Fruit fly (Drosophila melanogaster) whole organism, embryonic: Measurements from ENCODE around the gene CG8206.

Source experiments
- Adf1 ChIP-seq: fragments of 200-800 bp; sonication (Bioruptor generic); IDR thresholded peaks from 2 replicates; pipeline ENCODE4 v1.3.6; 2022; ENCODE audit warnings: missing biosample characterization, missing genetic modification characterization
- CG10543 ChIP-seq: fragments of 200-800 bp; sonication (Bioruptor generic); optimal IDR thresholded peaks from 3 replicates; lab custom pipeline; 2017; ENCODE audit warnings: missing biosample characterization, mild to moderate bottlenecking, missing genetic modification characterization, moderate library complexity
- CG10565 ChIP-seq: fragments of 200-800 bp; sonication (Bioruptor generic); optimal IDR thresholded peaks from 3 replicates; lab custom pipeline; 2016; ENCODE audit warnings: missing biosample characterization, mild to moderate bottlenecking, missing genetic modification characterization
- CG11093 ChIP-seq: fragments of 200-800 bp; sonication (Bioruptor generic); IDR thresholded peaks from 3 replicates; pipeline ENCODE4 v1.3.6; 2022; ENCODE audit warnings: missing biosample characterization, missing genetic modification characterization
- CG11723 ChIP-seq: fragments of 200-800 bp; sonication (Bioruptor generic); optimal IDR thresholded peaks from 2 replicates; lab custom pipeline; 2017; ENCODE audit warnings: missing biosample characterization, mild to moderate bottlenecking, missing genetic modification characterization
- CG14014 ChIP-seq: fragments of 200-800 bp; sonication (Bioruptor generic); IDR thresholded peaks from 2 replicates; pipeline ENCODE4 v1.3.6; 2022; ENCODE audit warnings: missing biosample characterization, missing genetic modification characterization
- CG17829 ChIP-seq: fragments of 200-800 bp; optimal IDR thresholded peaks from 2 replicates; lab custom pipeline; 2019; ENCODE audit warnings: missing biosample characterization, mild to moderate bottlenecking, missing genetic modification characterization, moderate library complexity
- CG1792 ChIP-seq: fragments of 200-800 bp; sonication (Bioruptor generic); optimal IDR thresholded peaks from 2 replicates; lab custom pipeline; 2016; ENCODE audit warnings: missing biosample characterization, missing genetic modification characterization
- CG2120 ChIP-seq: fragments of 200-800 bp; sonication (Bioruptor generic); optimal IDR thresholded peaks from 3 replicates; lab custom pipeline; 2016; ENCODE audit warnings: missing biosample characterization, missing genetic modification characterization
- CG2129 ChIP-seq: fragments of 200-800 bp; sonication (Bioruptor generic); IDR thresholded peaks from 2 replicates; pipeline ENCODE4 v1.3.6; 2022; ENCODE audit warnings: missing biosample characterization, missing genetic modification characterization; ENCODE audit not compliant: partially characterized antibody
- CG2202 ChIP-seq: fragments of 200-800 bp; sonication (Bioruptor generic); optimal IDR thresholded peaks from 2 replicates; lab custom pipeline; 2018; ENCODE audit warnings: missing biosample characterization, mild to moderate bottlenecking, missing genetic modification characterization
- CG2875 ChIP-seq: fragments of 200-800 bp; sonication (Bioruptor generic); optimal IDR thresholded peaks from 2 replicates; lab custom pipeline; 2017; ENCODE audit warnings: missing biosample characterization, mild to moderate bottlenecking, missing genetic modification characterization, missing genetic modification reagents
- CG32532 ChIP-seq: fragments of 200-800 bp; sonication (Bioruptor generic); IDR thresholded peaks from 2 replicates; pipeline ENCODE4 v1.3.6; 2022; ENCODE audit warnings: missing biosample characterization, missing genetic modification characterization
- CG33557 ChIP-seq: fragments of 200-800 bp; sonication (Bioruptor generic); optimal IDR thresholded peaks from 2 replicates; lab custom pipeline; 2019; ENCODE audit warnings: missing biosample characterization, mild to moderate bottlenecking, missing genetic modification characterization, moderate library complexity
- CG4360 ChIP-seq: fragments of 200-800 bp; sonication (Bioruptor generic); IDR thresholded peaks from 2 replicates; pipeline ENCODE4 v1.3.6; 2022; ENCODE audit warnings: missing biosample characterization, missing genetic modification characterization
- CG6254 ChIP-seq: fragments of 200-800 bp; sonication (Bioruptor generic); optimal IDR thresholded peaks from 3 replicates; lab custom pipeline; 2017; ENCODE audit warnings: mild to moderate bottlenecking, missing biosample characterization, missing genetic modification reagents, missing genetic modification characterization
- CG6272 ChIP-seq: fragments of 200-800 bp; sonication (Bioruptor generic); IDR thresholded peaks from 2 replicates; pipeline ENCODE4 v1.3.6; 2022; ENCODE audit warnings: missing biosample characterization, missing genetic modification characterization
- CG7839 ChIP-seq: fragments of 200-800 bp; sonication (Bioruptor generic); optimal IDR thresholded peaks from 3 replicates; lab custom pipeline; 2018; ENCODE audit warnings: missing biosample characterization, mild to moderate bottlenecking, missing genetic modification characterization, moderate library complexity
- CG9727 ChIP-seq: fragments of 200-800 bp; sonication (Bioruptor generic); optimal IDR thresholded peaks from 3 replicates; lab custom pipeline; 2017; ENCODE audit warnings: missing biosample characterization, mild to moderate bottlenecking, missing genetic modification characterization
- CrebB ChIP-seq: fragments of 200-800 bp; sonication (Bioruptor generic); optimal IDR thresholded peaks from 3 replicates; lab custom pipeline; 2018; ENCODE audit warnings: missing biosample characterization, mild to moderate bottlenecking, missing genetic modification characterization
- D ChIP-seq, 2 experiments: fragments of 200-800 bp in 1 of 2; fragments of >200 bp in 1 of 2; sonication (Bioruptor generic) in 1 of 2; optimal IDR thresholded peaks; 2 replicates in 1 of 2; 3 replicates in 1 of 2; lab custom pipeline; 2017; ENCODE audit warnings: mild to moderate bottlenecking in 1 of 2, missing biosample characterization in 1 of 2, missing genetic modification characterization in 1 of 2, missing genetic modification reagents in 1 of 2
- D19A ChIP-seq: fragments of 200-800 bp; optimal IDR thresholded peaks from 3 replicates; lab custom pipeline; 2019; ENCODE audit warnings: missing biosample characterization, mild to moderate bottlenecking, missing genetic modification characterization, moderate library complexity
- Dp ChIP-seq: fragments of 200-800 bp; sonication (Bioruptor generic); optimal IDR thresholded peaks from 2 replicates; lab custom pipeline; 2018; ENCODE audit warnings: missing biosample characterization, mild to moderate bottlenecking, missing genetic modification characterization, moderate library complexity
- Dref ChIP-seq: fragments of 200-800 bp; sonication (Bioruptor generic); IDR thresholded peaks from 2 replicates; pipeline ENCODE4 v1.3.6; 2022; ENCODE audit warnings: missing biosample characterization, missing genetic modification characterization
- E2f1 ChIP-seq: fragments of 200-800 bp; sonication (Bioruptor generic); IDR thresholded peaks from 2 replicates; pipeline ENCODE4 v1.3.6; 2022; ENCODE audit warnings: missing biosample characterization, missing genetic modification characterization
- Eip74EF ChIP-seq, 2 experiments: fragments of 200-800 bp in 1 of 2; fragments of >200 bp in 1 of 2; sonication (Bioruptor generic) in 1 of 2; optimal IDR thresholded peaks; 2 replicates each; lab custom pipeline; 2017 to 2019; ENCODE audit warnings: missing biosample characterization in 2 of 2, missing genetic modification characterization in 2 of 2, mild to moderate bottlenecking in 1 of 2, moderate library complexity in 1 of 2
- H15 ChIP-seq: fragments of 200-800 bp; sonication (Bioruptor generic); IDR thresholded peaks from 3 replicates; pipeline ENCODE4 v1.3.6; 2022; ENCODE audit warnings: missing biosample characterization, missing genetic modification characterization
- Hmr ChIP-seq: fragments of 200-800 bp; sonication (Bioruptor generic); optimal IDR thresholded peaks from 3 replicates; lab custom pipeline; 2017; ENCODE audit warnings: mild to moderate bottlenecking, missing biosample characterization, missing genetic modification reagents, missing genetic modification characterization
- Kr ChIP-seq: fragments of 200-800 bp; sonication (Bioruptor generic); optimal IDR thresholded peaks from 2 replicates; lab custom pipeline; 2017; ENCODE audit warnings: missing biosample characterization, mild to moderate bottlenecking, missing genetic modification characterization
- Lpt ChIP-seq: fragments of >200 bp; optimal IDR thresholded peaks from 2 replicates; lab custom pipeline; 2018; ENCODE audit warnings: missing biosample characterization, missing genetic modification characterization
- MTF-1 ChIP-seq: fragments of 200-800 bp; sonication (Bioruptor generic); optimal IDR thresholded peaks from 2 replicates; lab custom pipeline; 2018; ENCODE audit warnings: missing biosample characterization, mild to moderate bottlenecking, missing genetic modification characterization, borderline replicate concordance
- Rx ChIP-seq: fragments of 200-800 bp; sonication (Bioruptor generic); IDR thresholded peaks from 2 replicates; pipeline ENCODE4 v1.3.6; 2022; ENCODE audit warnings: missing biosample characterization, missing genetic modification characterization
- al ChIP-seq: fragments of 200-800 bp; sonication (Bioruptor generic); IDR thresholded peaks from 2 replicates; pipeline ENCODE4 v1.3.6; 2022; ENCODE audit warnings: missing biosample characterization, missing genetic modification characterization
- ap ChIP-seq: fragments of 200-800 bp; sonication (Bioruptor generic); IDR thresholded peaks from 2 replicates; pipeline ENCODE4 v1.3.6; 2022; ENCODE audit warnings: missing biosample characterization, missing genetic modification characterization
- bbx ChIP-seq: fragments of 200-800 bp; sonication (Bioruptor generic); IDR thresholded peaks from 2 replicates; pipeline ENCODE4 v1.3.6; 2022; ENCODE audit warnings: missing biosample characterization, missing genetic modification characterization; ENCODE audit not compliant: partially characterized antibody
- chif ChIP-seq, 2 experiments: fragments of 200-800 bp; sonication (Bioruptor generic); optimal IDR thresholded peaks; 3 replicates each; lab custom pipeline; 2016; ENCODE audit warnings: missing biosample characterization in 2 of 2, missing genetic modification characterization in 2 of 2
- gt ChIP-seq: fragments of 200-800 bp; sonication (Bioruptor generic); IDR thresholded peaks from 2 replicates; pipeline ENCODE4 v1.3.6; 2022; ENCODE audit warnings: missing biosample characterization, missing genetic modification characterization
- hkb ChIP-seq, 2 experiments: fragments of 200-800 bp in 1 of 2; fragments of >200 bp in 1 of 2; sonication (Bioruptor generic) in 1 of 2; IDR thresholded peaks in 1 of 2; optimal IDR thresholded peaks in 1 of 2; 2 replicates each; pipeline versions ENCODE4 v1.3.6 to Lab custom; 2017 to 2022; ENCODE audit warnings: missing biosample characterization in 1 of 2, missing genetic modification characterization in 1 of 2
- maf-S ChIP-seq: fragments of 200-800 bp; sonication (Bioruptor generic); optimal IDR thresholded peaks from 2 replicates; lab custom pipeline; 2016; ENCODE audit warnings: missing biosample characterization, missing genetic modification characterization
- oc ChIP-seq: fragments of 200-800 bp; sonication (Bioruptor generic); optimal IDR thresholded peaks from 2 replicates; lab custom pipeline; 2018; ENCODE audit warnings: missing biosample characterization, mild to moderate bottlenecking, missing genetic modification characterization, moderate library complexity
- pb ChIP-seq: fragments of 200-800 bp; sonication (Bioruptor generic); optimal IDR thresholded peaks from 3 replicates; lab custom pipeline; 2016; ENCODE audit warnings: missing biosample characterization, missing genetic modification characterization
- pfk ChIP-seq: fragments of 200-800 bp; sonication (Bioruptor generic); optimal IDR thresholded peaks from 2 replicates; lab custom pipeline; 2018; ENCODE audit warnings: missing biosample characterization, mild to moderate bottlenecking, missing genetic modification characterization, moderate library complexity
- pnt ChIP-seq: fragments of 200-800 bp; sonication (Bioruptor generic); optimal IDR thresholded peaks from 3 replicates; lab custom pipeline; 2016; ENCODE audit warnings: missing biosample characterization, missing genetic modification characterization
- pros ChIP-seq: fragments of 200-800 bp; sonication (Bioruptor generic); optimal IDR thresholded peaks from 3 replicates; lab custom pipeline; 2019; ENCODE audit warnings: missing biosample characterization, mild to moderate bottlenecking, missing genetic modification characterization, moderate library complexity
- repo ChIP-seq: fragments of 200-800 bp; sonication (Bioruptor generic); optimal IDR thresholded peaks from 2 replicates; lab custom pipeline; 2016; ENCODE audit warnings: missing biosample characterization, missing genetic modification characterization
- run ChIP-seq: fragments of 200-800 bp; sonication (Bioruptor generic); optimal IDR thresholded peaks from 3 replicates; lab custom pipeline; 2018; ENCODE audit warnings: missing biosample characterization, mild to moderate bottlenecking, missing genetic modification characterization
- sens ChIP-seq: fragments of 200-800 bp; sonication (Bioruptor generic); peaks from one replicate; lab custom pipeline; 2016; ENCODE audit warnings: missing biosample characterization, missing genetic modification characterization
- tin ChIP-seq: fragments of 200-800 bp; sonication (Bioruptor generic); optimal IDR thresholded peaks from 3 replicates; lab custom pipeline; 2016; ENCODE audit warnings: missing biosample characterization, missing genetic modification characterization
- trem ChIP-seq: fragments of 200-800 bp; optimal IDR thresholded peaks from 3 replicates; lab custom pipeline; 2019; ENCODE audit warnings: missing biosample characterization, mild to moderate bottlenecking, missing genetic modification characterization, moderate library complexity

Gene CG8206

dm6 chrX:15697581-15698208 is 41.3 kb upstream of the CG8206 start (continued):
- TF ChIP-seq trem (tag; lab: Kevin White, UChicago): peak; percentile 80
- peak; percentile 92 for TF ChIP-seq CG9727
- TF ChIP-seq CG2120 (GFP tag; lab: Kevin White, UChicago): peak; percentile 87
- TF ChIP-seq Dref (GFP tag; lab: Robert Waterston, UW): peak; percentile 42
- TF ChIP-seq bbx (GFP tag; lab: Robert Waterston, UW): no peak
- TF ChIP-seq chif (GFP tag; optimal IDR thresholded peaks at IDR 0.05; lab: Kevin White, UChicago): peak; percentile 14 to 21
- TF ChIP-seq H15 (GFP tag; lab: Robert Waterston, UW): peak; percentile 94
- peak; percentile 93 for TF ChIP-seq ap (GFP tag; lab: Robert Waterston, UW)
- TF ChIP-seq sens (GFP tag; lab: Kevin White, UChicago): peak; percentile 83
- TF ChIP-seq Adf1 (GFP tag; lab: Robert Waterston, UW): peak; percentile 75
- TF ChIP-seq pros (GFP tag; lab: Kevin White, UChicago): peak; percentile 7
- TF ChIP-seq Kr (GFP tag; lab: Kevin White, UChicago): no peak
- TF ChIP-seq CG6254 (GFP tag; lab: Kevin White, UChicago): peak; percentile 81
- peak; percentile 45 for TF ChIP-seq CG33557 (GFP tag; lab: Kevin White, UChicago)
- peak; percentile 25 for TF ChIP-seq CG1792 (GFP tag; lab: Kevin White, UChicago)
- TF ChIP-seq CG2875 (GFP tag; lab: Kevin White, UChicago): peak; percentile 77
- peak; percentile 85 for TF ChIP-seq MTF-1
- TF ChIP-seq Eip74EF (GFP tag; optimal IDR thresholded peaks at IDR 0.05; lab: Kevin White, UChicago): peak in 1 of 2 experiments; percentile 100
- peak; percentile 89 for TF ChIP-seq CG17829 (tag; lab: Kevin White, UChicago)
- peak; percentile 82 for TF ChIP-seq D19A (tag; lab: Kevin White, UChicago)
- peak; percentile 70 for TF ChIP-seq oc
- peak; percentile 97 for TF ChIP-seq CG32532
- TF ChIP-seq CG2202 (tag; lab: Kevin White, UChicago): peak; percentile 56
- no peak for TF ChIP-seq Lpt
- no peak for TF ChIP-seq repo
- TF ChIP-seq E2f1 (GFP tag; lab: Robert Waterston, UW): peak; percentile 93
- TF ChIP-seq D (optimal IDR thresholded peaks at IDR 0.05; lab: Kevin White, UChicago): no peak
- TF ChIP-seq D (GFP tag; optimal IDR thresholded peaks at IDR 0.05; lab: Kevin White, UChicago): peak; percentile 88
- peak; percentile 89 for TF ChIP-seq CG6272 (GFP tag; lab: Robert Waterston, UW)
- TF ChIP-seq CG10565: peak; percentile 43
- no peak; the same call in 1 of the 2 replicates for TF ChIP-seq CG4360
- TF ChIP-seq CG11723 (GFP tag; lab: Kevin White, UChicago): peak; percentile 81
- peak; percentile 78 for TF ChIP-seq CrebB (tag; lab: Kevin White, UChicago)
- TF ChIP-seq CG10543 (GFP tag; lab: Kevin White, UChicago): peak; percentile 97
- TF ChIP-seq CG2129: no peak
- TF ChIP-seq pb (GFP tag; lab: Kevin White, UChicago): no peak
- TF ChIP-seq CG7839: peak; percentile 96
- peak; percentile 34 for TF ChIP-seq pfk (GFP tag; lab: Kevin White, UChicago)
- no peak for TF ChIP-seq hkb (optimal IDR thresholded peaks at IDR 0.05; lab: Kevin White, UChicago)
- peak; percentile 97 for TF ChIP-seq hkb (GFP tag; IDR thresholded peaks at IDR 0.05; lab: Robert Waterston, UW)
- peak; percentile 74 for TF ChIP-seq Dp
- peak; percentile 97 for TF ChIP-seq Hmr (GFP tag; lab: Kevin White, UChicago)
- TF ChIP-seq tin (GFP tag; lab: Kevin White, UChicago): peak; percentile 93
- TF ChIP-seq pnt (GFP tag; lab: Kevin White, UChicago): peak; percentile 63
- TF ChIP-seq al (GFP tag; lab: Robert Waterston, UW): peak; percentile 94
- TF ChIP-seq CG11093 (GFP tag; lab: Robert Waterston, UW): peak; percentile 87
- TF ChIP-seq Rx: peak; percentile 86
- TF ChIP-seq CG14014 (GFP tag; lab: Robert Waterston, UW): peak; percentile 96
- peak; percentile 72 for TF ChIP-seq run (tag; lab: Kevin White, UChicago)
- no peak for TF ChIP-seq maf-S (GFP tag; lab: Kevin White, UChicago)
- peak; percentile 80 for TF ChIP-seq gt (GFP tag; lab: Robert Waterston, UW)
